Fruit fly (Drosophila melanogaster) whole organism, embryonic: ENCODE results near the gene Rpp20.
A peak's percentile ranks its signal among the peaks of the same experiment; 100 is the strongest.

Experiments used
- Antp ChIP-seq: fragments of 200-800 bp; sonication (Bioruptor generic); optimal IDR thresholded peaks from 3 replicates; lab custom pipeline; 2016; ENCODE audit warnings: missing biosample characterization, missing genetic modification characterization
- Asciz ChIP-seq: fragments of 200-800 bp; sonication (Bioruptor generic); optimal IDR thresholded peaks from 2 replicates; lab custom pipeline; 2017; ENCODE audit warnings: missing biosample characterization, mild to moderate bottlenecking, missing genetic modification characterization, missing genetic modification reagents
- Atf-2 ChIP-seq: fragments of 200-800 bp; sonication (Bioruptor generic); optimal IDR thresholded peaks from 2 replicates; lab custom pipeline; 2016; ENCODE audit warnings: missing biosample characterization, missing genetic modification characterization
- C15 ChIP-seq: fragments of 200-800 bp; sonication (Bioruptor generic); IDR thresholded peaks from 3 replicates; pipeline ENCODE4 v1.3.6; 2022; ENCODE audit warnings: missing biosample characterization, missing genetic modification characterization
- CG10431 ChIP-seq: fragments of 200-800 bp; sonication (Bioruptor generic); optimal IDR thresholded peaks from 3 replicates; lab custom pipeline; 2018; ENCODE audit warnings: missing biosample characterization, mild to moderate bottlenecking, missing genetic modification characterization
- CG11695 ChIP-seq: fragments of 200-800 bp; sonication (Bioruptor generic); IDR thresholded peaks from 3 replicates; pipeline ENCODE4 v1.3.6; 2022; ENCODE audit warnings: missing biosample characterization, missing genetic modification characterization
- CG11696 ChIP-seq: fragments of 200-800 bp; sonication (Bioruptor generic); IDR thresholded peaks from 2 replicates; pipeline ENCODE4 v1.3.6; 2022; ENCODE audit warnings: missing biosample characterization, missing genetic modification characterization
- CG14710 ChIP-seq: fragments of 200-800 bp; sonication (Bioruptor generic); optimal IDR thresholded peaks from 3 replicates; lab custom pipeline; 2019; ENCODE audit warnings: missing biosample characterization, mild to moderate bottlenecking, missing genetic modification characterization, moderate library complexity
- CG17328 ChIP-seq: fragments of 200-800 bp; sonication (Bioruptor generic); IDR thresholded peaks from 2 replicates; pipeline ENCODE4 v1.3.6; 2022; ENCODE audit warnings: missing biosample characterization, missing genetic modification characterization
- CG17385 ChIP-seq: fragments of 200-800 bp; sonication (Bioruptor generic); optimal IDR thresholded peaks from 3 replicates; lab custom pipeline; 2018; ENCODE audit warnings: missing biosample characterization, mild to moderate bottlenecking, missing genetic modification characterization
- CG18619 ChIP-seq: fragments of 200-800 bp; sonication (Bioruptor generic); optimal IDR thresholded peaks from 3 replicates; lab custom pipeline; 2017; ENCODE audit warnings: missing biosample characterization, mild to moderate bottlenecking, missing genetic modification characterization
- CG2116 ChIP-seq: fragments of 200-800 bp; sonication (Bioruptor generic); optimal IDR thresholded peaks from 3 replicates; lab custom pipeline; 2018; ENCODE audit warnings: missing biosample characterization, mild to moderate bottlenecking, missing genetic modification characterization
- CG2120 ChIP-seq: fragments of 200-800 bp; sonication (Bioruptor generic); optimal IDR thresholded peaks from 3 replicates; lab custom pipeline; 2016; ENCODE audit warnings: missing biosample characterization, missing genetic modification characterization
- CG31441 ChIP-seq: fragments of 200-800 bp; sonication (Bioruptor generic); IDR thresholded peaks from 2 replicates; pipeline ENCODE4 v1.3.6; 2022; ENCODE audit warnings: missing biosample characterization, missing genetic modification characterization
- CG4404 ChIP-seq: fragments of 200-800 bp; sonication (Bioruptor generic); IDR thresholded peaks from 2 replicates; pipeline ENCODE4 v1.3.6; 2022; ENCODE audit warnings: missing biosample characterization, missing genetic modification characterization
- CG4820 ChIP-seq: fragments of 200-800 bp; sonication (Bioruptor generic); optimal IDR thresholded peaks from 3 replicates; lab custom pipeline; 2016; ENCODE audit warnings: missing biosample characterization, missing genetic modification characterization
- CG6689 ChIP-seq: fragments of 200-800 bp; sonication (Bioruptor generic); IDR thresholded peaks from 2 replicates; pipeline ENCODE4 v1.3.6; 2022; ENCODE audit warnings: missing biosample characterization, missing genetic modification characterization
- CG9437 ChIP-seq: fragments of 200-800 bp; sonication (Bioruptor generic); optimal IDR thresholded peaks from 2 replicates; lab custom pipeline; 2018; ENCODE audit warnings: missing biosample characterization, mild to moderate bottlenecking, missing genetic modification characterization
- Camta ChIP-seq: fragments of 200-800 bp; sonication (Bioruptor generic); optimal IDR thresholded peaks from 2 replicates; lab custom pipeline; 2016; ENCODE audit warnings: missing biosample characterization, missing genetic modification characterization
- D ChIP-seq, 2 experiments: fragments of 200-800 bp in 1 of 2; fragments of >200 bp in 1 of 2; sonication (Bioruptor generic) in 1 of 2; optimal IDR thresholded peaks; 2 replicates in 1 of 2; 3 replicates in 1 of 2; lab custom pipeline; 2017; ENCODE audit warnings: mild to moderate bottlenecking in 1 of 2, missing biosample characterization in 1 of 2, missing genetic modification characterization in 1 of 2, missing genetic modification reagents in 1 of 2
- D19A ChIP-seq: fragments of 200-800 bp; optimal IDR thresholded peaks from 3 replicates; lab custom pipeline; 2019; ENCODE audit warnings: missing biosample characterization, mild to moderate bottlenecking, missing genetic modification characterization, moderate library complexity
- Lim3 ChIP-seq: fragments of 200-800 bp; sonication (Bioruptor generic); IDR thresholded peaks from 2 replicates; pipeline ENCODE4 v1.3.6; 2022; ENCODE audit warnings: missing biosample characterization, missing genetic modification characterization
- NC2α ChIP-seq: fragments of 200-800 bp; sonication (Bioruptor generic); optimal IDR thresholded peaks from 2 replicates; lab custom pipeline; 2016; ENCODE audit warnings: missing biosample characterization, missing genetic modification characterization
- Oaz ChIP-seq: fragments of 200-800 bp; sonication (Bioruptor generic); IDR thresholded peaks from 2 replicates; pipeline ENCODE4 v1.3.6; 2022; ENCODE audit warnings: missing biosample characterization, missing genetic modification characterization
- Oli ChIP-seq: fragments of 200-800 bp; sonication (Bioruptor generic); optimal IDR thresholded peaks from 2 replicates; lab custom pipeline; 2018; ENCODE audit warnings: missing biosample characterization, mild to moderate bottlenecking, missing genetic modification characterization, moderate library complexity
- Six4 ChIP-seq: fragments of 200-800 bp; sonication (Bioruptor generic); optimal IDR thresholded peaks from 2 replicates; lab custom pipeline; 2016; ENCODE audit warnings: missing biosample characterization, missing genetic modification characterization
- Stat92E ChIP-seq, 3 experiments: fragments of >200 bp in 2 of 3; fragments of 200-800 bp in 1 of 3; sonication (Bioruptor generic) in 1 of 3; optimal IDR thresholded peaks; 2 replicates each; lab custom pipeline; 2017 to 2019; ENCODE audit warnings: missing biosample characterization in 3 of 3, missing genetic modification characterization in 3 of 3, mild to moderate bottlenecking in 1 of 3, moderate library complexity in 1 of 3
- ac ChIP-seq: fragments of 200-800 bp; sonication (Bioruptor generic); optimal IDR thresholded peaks from 3 replicates; lab custom pipeline; 2017; ENCODE audit warnings: missing biosample characterization, mild to moderate bottlenecking, missing genetic modification characterization
- br ChIP-seq: fragments of >200 bp; optimal IDR thresholded peaks from 2 replicates; lab custom pipeline; 2017
- chinmo ChIP-seq: fragments of 200-800 bp; sonication (Bioruptor generic); IDR thresholded peaks from 4 replicates; pipeline ENCODE4 v1.3.6; 2022; ENCODE audit warnings: missing biosample characterization, missing genetic modification characterization; ENCODE audit not compliant: partially characterized antibody
- chn ChIP-seq: fragments of 200-800 bp; sonication (Bioruptor generic); optimal IDR thresholded peaks from 2 replicates; lab custom pipeline; 2016; ENCODE audit warnings: missing biosample characterization, missing genetic modification characterization
- da ChIP-seq: fragments of 200-800 bp; sonication (Bioruptor generic); optimal IDR thresholded peaks from 2 replicates; lab custom pipeline; 2016; ENCODE audit warnings: missing biosample characterization, missing genetic modification characterization
- ewg ChIP-seq: fragments of 200-800 bp; sonication (Bioruptor generic); optimal IDR thresholded peaks from 3 replicates; lab custom pipeline; 2017; ENCODE audit warnings: mild to moderate bottlenecking, missing biosample characterization, missing genetic modification reagents, missing genetic modification characterization
- gce ChIP-seq: fragments of 200-800 bp; sonication (Bioruptor generic); IDR thresholded peaks from 3 replicates; pipeline ENCODE4 v1.3.6; 2022; ENCODE audit warnings: missing biosample characterization, missing genetic modification characterization
- gcm ChIP-seq: fragments of 200-800 bp; sonication (Bioruptor generic); optimal IDR thresholded peaks from 2 replicates; lab custom pipeline; 2019; ENCODE audit warnings: missing biosample characterization, mild to moderate bottlenecking, missing genetic modification characterization, moderate library complexity
- kni ChIP-seq: fragments of 200-800 bp; sonication (Bioruptor generic); optimal IDR thresholded peaks from 3 replicates; lab custom pipeline; 2017; ENCODE audit warnings: mild to moderate bottlenecking, missing biosample characterization, missing genetic modification reagents, missing genetic modification characterization
- lab ChIP-seq: fragments of 200-800 bp; sonication (Bioruptor generic); optimal IDR thresholded peaks from 3 replicates; lab custom pipeline; 2017; ENCODE audit warnings: missing biosample characterization, missing genetic modification characterization, mild to moderate bottlenecking, moderate library complexity, missing genetic modification reagents
- lmd ChIP-seq: fragments of 200-800 bp; sonication (Bioruptor generic); IDR thresholded peaks from 2 replicates; pipeline ENCODE4 v1.3.6; 2022; ENCODE audit warnings: missing biosample characterization, missing genetic modification characterization
- lola ChIP-seq, 3 experiments: fragments of >200 bp in 2 of 3; fragments of 200-800 bp in 1 of 3; sonication (Bioruptor generic) in 1 of 3; optimal IDR thresholded peaks; 2 replicates each; lab custom pipeline; 2017 to 2019; ENCODE audit warnings: missing biosample characterization in 3 of 3, missing genetic modification characterization in 3 of 3, mild to moderate bottlenecking in 1 of 3, moderate library complexity in 1 of 3
- psq ChIP-seq: fragments of 200-800 bp; sonication (Bioruptor generic); optimal IDR thresholded peaks from 2 replicates; lab custom pipeline; 2017; ENCODE audit warnings: missing biosample characterization, missing genetic modification characterization
- rib ChIP-seq: fragments of 200-800 bp; sonication (Bioruptor generic); IDR thresholded peaks from 2 replicates; pipeline ENCODE4 v1.3.6; 2022; ENCODE audit warnings: missing biosample characterization, missing genetic modification characterization
- schlank ChIP-seq: fragments of 200-800 bp; sonication (Bioruptor generic); optimal IDR thresholded peaks from 2 replicates; lab custom pipeline; 2018; ENCODE audit warnings: missing biosample characterization, mild to moderate bottlenecking, missing genetic modification characterization
- sens ChIP-seq: fragments of 200-800 bp; sonication (Bioruptor generic); peaks from one replicate; lab custom pipeline; 2016; ENCODE audit warnings: missing biosample characterization, missing genetic modification characterization
- slp2 ChIP-seq: fragments of 200-800 bp; sonication (Bioruptor generic); optimal IDR thresholded peaks from 2 replicates; lab custom pipeline; 2016; ENCODE audit warnings: missing biosample characterization, missing genetic modification characterization
- ssp ChIP-seq: fragments of 200-800 bp; sonication (Bioruptor generic); IDR thresholded peaks from 2 replicates; pipeline ENCODE4 v1.3.6; 2022; ENCODE audit warnings: missing biosample characterization, missing genetic modification characterization
- tin ChIP-seq: fragments of 200-800 bp; sonication (Bioruptor generic); optimal IDR thresholded peaks from 3 replicates; lab custom pipeline; 2016; ENCODE audit warnings: missing biosample characterization, missing genetic modification characterization
- toy ChIP-seq: fragments of 200-800 bp; sonication (Bioruptor generic); IDR thresholded peaks from 2 replicates; pipeline ENCODE4 v1.3.6; 2022; ENCODE audit warnings: missing biosample characterization, missing genetic modification characterization
- tx ChIP-seq: fragments of 200-800 bp; sonication (Bioruptor generic); optimal IDR thresholded peaks from 2 replicates; lab custom pipeline; 2016; ENCODE audit warnings: missing biosample characterization, missing genetic modification characterization
- vvl ChIP-seq: fragments of 200-800 bp; sonication (Bioruptor generic); IDR thresholded peaks from 2 replicates; pipeline ENCODE4 v1.3.6; 2022; ENCODE audit warnings: missing biosample characterization, missing genetic modification characterization
- zfh1 ChIP-seq: fragments of 200-800 bp; sonication (Bioruptor generic); IDR thresholded peaks from 3 replicates; pipeline ENCODE4 v1.3.6; 2022; ENCODE audit warnings: missing biosample characterization, missing genetic modification characterization

The Rpp20 gene

dm6 chrX:19769821-19770519 lies 25.7 kb downstream of the Rpp20 start (continued):
- TF ChIP-seq CG4404 (GFP tag; lab: Robert Waterston, UW) (peak; percentile 32; the same call in 1 of the 2 replicates), Oaz (GFP tag; lab: Robert Waterston, UW) (no peak), CG17385 (peak; percentile 72), slp2 (GFP tag; lab: Kevin White, UChicago) (peak; percentile 35), CG6689 (peak; percentile 61), schlank (no peak), CG2116 (peak; percentile 9), C15 (GFP tag; lab: Robert Waterston, UW) (no peak), ssp (0 out of 2 replicates have a peak, but pooled peaks have one; percentile 18), ewg (GFP tag; lab: Kevin White, UChicago) (no peak), Antp (GFP tag; lab: Kevin White, UChicago) (peak; percentile 29), vvl (GFP tag; lab: Robert Waterston, UW) (peak; percentile 41; the same call in 1 of the 2 replicates), D (optimal IDR thresholded peaks at IDR 0.05; lab: Kevin White, UChicago) (no peak), D (GFP tag; optimal IDR thresholded peaks at IDR 0.05; lab: Kevin White, UChicago) (peak; percentile 50), gce (GFP tag; lab: Robert Waterston, UW) (no peak), br (lab: Kevin White, UChicago) (no peak), CG11695 (GFP tag; lab: Robert Waterston, UW) (0 out of 3 replicates have a peak, but pooled peaks have one; percentile 37), lola (GFP tag; optimal IDR thresholded peaks at IDR 0.05; lab: Kevin White, UChicago) (peak in 1 of 3 experiments; percentile 76), CG9437 (GFP tag; lab: Kevin White, UChicago) (no peak), CG2120 (GFP tag; lab: Kevin White, UChicago) (peak; percentile 33), ac (GFP tag; lab: Kevin White, UChicago) (peak; percentile 18), Stat92E (GFP tag; optimal IDR thresholded peaks at IDR 0.05; lab: Kevin White, UChicago) (no peak), D19A (tag; lab: Kevin White, UChicago) (peak; percentile 46), CG14710 (tag; lab: Kevin White, UChicago) (peak; percentile 66), lab (GFP tag; lab: Kevin White, UChicago) (peak; percentile 15), CG31441 (peak; percentile 54), chinmo (GFP tag; lab: Robert Waterston, UW) (no peak), tx (GFP tag; lab: Kevin White, UChicago) (peak; percentile 22), CG4820 (GFP tag; lab: Kevin White, UChicago) (peak; percentile 54), zfh1 (GFP tag; lab: Robert Waterston, UW) (peak; percentile 65), psq (peak; percentile 43), NC2α (GFP tag; lab: Kevin White, UChicago) (peak; percentile 15), da (GFP tag; lab: Kevin White, UChicago) (no peak), chn (GFP tag; lab: Kevin White, UChicago) (peak; percentile 37), CG11696 (GFP tag; lab: Robert Waterston, UW) (no peak), rib (no peak), Lim3 (no peak), CG10431 (GFP tag; lab: Kevin White, UChicago) (no peak), Atf-2 (peak; percentile 45), Asciz (peak; percentile 5), CG17328 (GFP tag; lab: Robert Waterston, UW) (peak; percentile 52), CG18619 (GFP tag; lab: Kevin White, UChicago) (peak; percentile 3), sens (GFP tag; lab: Kevin White, UChicago) (peak; percentile 94), lmd (GFP tag; lab: Robert Waterston, UW) (0 out of 2 replicates have a peak, but pooled peaks have one; percentile 37), Oli (tag; lab: Kevin White, UChicago) (peak; percentile 42), tin (GFP tag; lab: Kevin White, UChicago) (peak; percentile 43), kni (GFP tag; lab: Kevin White, UChicago) (peak; percentile 29), toy (GFP tag; lab: Robert Waterston, UW) (no peak), gcm (GFP tag; lab: Kevin White, UChicago) (peak; percentile 31), Six4 (GFP tag; lab: Kevin White, UChicago) (peak; percentile 42), Camta (peak; percentile 43)
